Worm (Caenorhabditis elegans): Measurements from ENCODE around the gene sbt-1.

DNA sequence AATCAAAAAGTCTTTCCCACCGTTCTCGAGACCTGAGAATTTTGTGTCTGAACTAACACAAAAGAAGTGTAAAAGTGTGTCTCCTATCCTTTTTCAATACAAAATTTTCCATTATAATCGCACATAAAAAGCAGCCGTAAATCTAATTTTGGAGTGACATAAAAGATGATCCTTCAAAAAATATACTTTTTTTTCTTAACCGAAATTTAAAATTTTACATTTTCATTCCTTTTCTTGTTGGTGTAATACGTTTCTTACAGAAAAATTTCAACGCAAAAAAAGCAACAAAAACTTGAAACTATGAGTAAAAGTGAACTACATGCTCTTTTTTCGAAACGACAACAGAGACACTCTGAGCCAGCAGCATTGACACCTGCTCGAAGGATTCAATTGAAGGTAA, 21.6 kb downstream of the sbt-1 start, which contains the start of gene Y44A6D.6:
- TF ChIP-seq Y55F3AM.14 (GFP tag; optimal IDR thresholded peaks at IDR 0.05): no peak
- TF ChIP-seq unc-39 (tag; optimal IDR thresholded peaks at IDR 0.05): no peak
- no peak for TF ChIP-seq ztf-4 (tag; optimal IDR thresholded peaks at IDR 0.05)
- no peak for TF ChIP-seq ZK546.5 (tag; optimal IDR thresholded peaks at IDR 0.05)
